Worm (Caenorhabditis elegans) whole organism, L4 larva: ENCODE results near the gene ani-2.

Experiments used
- D1046.2 ChIP-seq: fragments of 200-800 bp; sonication (Bioruptor generic); IDR thresholded peaks from 2 replicates; pipeline ENCODE4 v1.3.6; 2022; ENCODE audit warnings: missing genetic modification characterization, missing compliant biosample characterization
- F37D6.2 ChIP-seq: sonication (generic microtip); optimal IDR thresholded peaks from 2 replicates; lab custom pipeline; 2016; ENCODE audit warnings: mild to moderate bottlenecking, missing genetic modification characterization, missing compliant biosample characterization
- F44E2.7 ChIP-seq: fragments of 200-800 bp; sonication (Bioruptor generic); IDR thresholded peaks from 2 replicates; pipeline ENCODE4 v2.1.2; 2022; ENCODE audit warnings: missing genetic modification characterization, missing compliant biosample characterization
- T20F7.1 ChIP-seq: fragments of 200-800 bp; sonication (Bioruptor generic); optimal IDR thresholded peaks from 2 replicates; lab custom pipeline; 2018; ENCODE audit warnings: mild to moderate bottlenecking, missing genetic modification characterization, missing compliant biosample characterization
- T26A8.4 ChIP-seq: fragments of 200-800 bp; sonication (Bioruptor generic); IDR thresholded peaks from 2 replicates; pipeline ENCODE4 v1.3.6; 2022; ENCODE audit warnings: missing genetic modification characterization, missing compliant biosample characterization
- Y75B8A.6 ChIP-seq: fragments of 200-800 bp; sonication (Bioruptor generic); IDR thresholded peaks from 2 replicates; pipeline ENCODE4 v1.3.6; 2022; ENCODE audit warnings: missing genetic modification reagents, missing genetic modification characterization, missing compliant biosample characterization
- ZK337.2 ChIP-seq: fragments of 200-800 bp; sonication (Bioruptor generic); IDR thresholded peaks from 2 replicates; pipeline ENCODE4 v1.3.6; 2022; ENCODE audit warnings: missing genetic modification reagents, missing genetic modification characterization, missing compliant biosample characterization
- ZK546.5 ChIP-seq, 2 experiments: sonication (generic microtip); optimal IDR thresholded peaks; 2 replicates each; lab custom pipeline; 2017; ENCODE audit warnings: missing biosample characterization in 2 of 2, missing genetic modification characterization in 2 of 2
- aly-2 ChIP-seq: sonication (generic microtip); optimal IDR thresholded peaks from 2 replicates; lab custom pipeline; 2018; ENCODE audit warnings: missing biosample characterization, missing genetic modification characterization
- ama-1 ChIP-seq: fragments of 150-350 bp; optimal IDR thresholded peaks from 2 replicates; lab custom pipeline; 2014; ENCODE audit warnings: inconsistent platforms, mixed read lengths
- attf-4 ChIP-seq: sonication (generic microtip); optimal IDR thresholded peaks from 3 replicates; lab custom pipeline; 2017; ENCODE audit warnings: missing biosample characterization, missing genetic modification characterization
- ceh-20 ChIP-seq: fragments of 200-800 bp; sonication (Bioruptor generic); IDR thresholded peaks from 2 replicates; pipeline ENCODE4 v1.3.6; 2022; ENCODE audit warnings: missing genetic modification reagents, missing genetic modification characterization, missing compliant biosample characterization
- ceh-62 ChIP-seq: sonication (generic microtip); optimal IDR thresholded peaks from 2 replicates; lab custom pipeline; 2017; ENCODE audit warnings: missing biosample characterization, missing genetic modification characterization
- ceh-82 ChIP-seq: sonication (generic microtip); optimal IDR thresholded peaks from 2 replicates; lab custom pipeline; 2017; ENCODE audit warnings: missing biosample characterization, missing genetic modification characterization
- ces-1 ChIP-seq: fragments of 150-350 bp; sonication (generic microtip); optimal IDR thresholded peaks from 4 replicates; lab custom pipeline; 2014; ENCODE audit warnings: missing biosample characterization, missing genetic modification reagents, missing genetic modification characterization
- ctbp-1 ChIP-seq: fragments of 200-800 bp; sonication (Bioruptor generic); IDR thresholded peaks from 2 replicates; pipeline ENCODE4 v1.3.6; 2022; ENCODE audit warnings: missing genetic modification reagents, missing genetic modification characterization, missing compliant biosample characterization
- daf-16 ChIP-seq, 3 experiments: sonication (generic microtip); optimal IDR thresholded peaks; 2 replicates each; lab custom pipeline; 2016 to 2017; ENCODE audit warnings: missing genetic modification characterization in 3 of 3, missing genetic modification reagents in 3 of 3, mild to moderate bottlenecking in 2 of 3, missing compliant biosample characterization in 2 of 3, missing biosample characterization in 1 of 3, moderate library complexity in 1 of 3
- daf-19 ChIP-seq: fragments of 200-800 bp; sonication (Bioruptor generic); conservative IDR thresholded peaks from 2 replicates; pipeline ENCODE4 v1.3.6; 2022; ENCODE audit warnings: missing genetic modification characterization, missing compliant biosample characterization
- dmd-6 ChIP-seq: fragments of 200-800 bp; sonication (Bioruptor generic); IDR thresholded peaks from 2 replicates; pipeline ENCODE4 v1.3.6; 2022; ENCODE audit warnings: missing genetic modification reagents, missing genetic modification characterization, missing compliant biosample characterization
- dve-1 ChIP-seq: sonication (generic microtip); optimal IDR thresholded peaks from 2 replicates; lab custom pipeline; 2017; ENCODE audit warnings: antibody characterized with exemption, mild to moderate bottlenecking, missing genetic modification characterization, missing compliant biosample characterization; ENCODE audit not compliant: insufficient read depth
- egl-27 ChIP-seq: sonication (generic microtip); optimal IDR thresholded peaks from 3 replicates; lab custom pipeline; 2017; ENCODE audit warnings: missing biosample characterization, missing genetic modification reagents, missing genetic modification characterization
- fos-1 ChIP-seq: fragments of 150-350 bp; optimal IDR thresholded peaks from 2 replicates; lab custom pipeline; 2014; ENCODE audit warnings: missing biosample characterization, missing genetic modification characterization
- hlh-30 ChIP-seq: sonication (generic microtip); optimal IDR thresholded peaks from 2 replicates; lab custom pipeline; 2017; ENCODE audit warnings: antibody characterized with exemption, mild to moderate bottlenecking, missing genetic modification characterization, missing compliant biosample characterization; ENCODE audit not compliant: insufficient read depth
- lim-7 ChIP-seq: fragments of 200-800 bp; sonication (Bioruptor generic); IDR thresholded peaks from 2 replicates; pipeline ENCODE4 v1.3.6; 2022; ENCODE audit warnings: missing genetic modification characterization, missing compliant biosample characterization
- lin-1 ChIP-seq: fragments of 200-800 bp; sonication (Bioruptor generic); IDR thresholded peaks from 2 replicates; pipeline ENCODE4 v1.3.6; 2022; ENCODE audit warnings: missing genetic modification reagents, missing genetic modification characterization, missing compliant biosample characterization
- lin-13 ChIP-seq: fragments of 150-350 bp; optimal IDR thresholded peaks from 2 replicates; lab custom pipeline; 2014; ENCODE audit warnings: missing biosample characterization, missing genetic modification reagents, missing genetic modification characterization
- lin-15B ChIP-seq: fragments of 150-350 bp; sonication (generic microtip); optimal IDR thresholded peaks from 3 replicates; lab custom pipeline; 2014; ENCODE audit warnings: missing biosample characterization, missing genetic modification characterization
- lin-29 ChIP-seq: fragments of 200-800 bp; sonication (Bioruptor generic); IDR thresholded peaks from 2 replicates; pipeline ENCODE4 v1.3.6; 2022; ENCODE audit warnings: missing genetic modification reagents, missing genetic modification characterization, missing compliant biosample characterization
- lin-38 ChIP-seq: fragments of 200-800 bp; sonication (Bioruptor generic); IDR thresholded peaks from 2 replicates; pipeline ENCODE4 v1.3.6; 2022; ENCODE audit warnings: missing genetic modification reagents, missing genetic modification characterization, missing compliant biosample characterization
- lsy-2 ChIP-seq, 2 experiments: fragments of 150-350 bp in 1 of 2; sonication (generic microtip) in 1 of 2; optimal IDR thresholded peaks; 2 replicates each; lab custom pipeline; 2014 to 2017; ENCODE audit warnings: missing biosample characterization in 2 of 2, missing genetic modification characterization in 2 of 2
- madf-9 ChIP-seq: fragments of 200-800 bp; sonication (Bioruptor generic); conservative IDR thresholded peaks from 2 replicates; pipeline ENCODE4 v1.3.6; 2022; ENCODE audit warnings: missing genetic modification reagents, missing genetic modification characterization, missing compliant biosample characterization
- mdt-29 ChIP-seq: fragments of 200-800 bp; sonication (Bioruptor generic); IDR thresholded peaks from 2 replicates; pipeline ENCODE4 v1.3.6; 2022; ENCODE audit warnings: missing genetic modification reagents, missing genetic modification characterization, missing compliant biosample characterization
- mep-1 ChIP-seq: fragments of 150-350 bp; sonication (generic microtip); optimal IDR thresholded peaks from 3 replicates; lab custom pipeline; 2014; ENCODE audit warnings: missing biosample characterization, missing genetic modification characterization
- mxl-3 ChIP-seq: fragments of 200-800 bp; sonication (Bioruptor generic); optimal IDR thresholded peaks from 2 replicates; lab custom pipeline; 2018; ENCODE audit warnings: mild to moderate bottlenecking, missing genetic modification characterization, missing compliant biosample characterization
- nhr-10 ChIP-seq: fragments of 150-350 bp; optimal IDR thresholded peaks from 2 replicates; lab custom pipeline; 2014; ENCODE audit warnings: missing biosample characterization, missing genetic modification characterization
- nhr-102 ChIP-seq: sonication (generic microtip); optimal IDR thresholded peaks from 2 replicates; lab custom pipeline; 2016; ENCODE audit warnings: mild to moderate bottlenecking, missing genetic modification characterization, moderate library complexity, missing compliant biosample characterization
- nhr-111 ChIP-seq: fragments of 200-800 bp; sonication (Bioruptor generic); optimal IDR thresholded peaks from 2 replicates; lab custom pipeline; 2018; ENCODE audit warnings: mild to moderate bottlenecking, missing genetic modification characterization, missing compliant biosample characterization
- nhr-237 ChIP-seq: sonication (generic microtip); optimal IDR thresholded peaks from 2 replicates; lab custom pipeline; 2017; ENCODE audit warnings: missing biosample characterization, missing genetic modification characterization
- nhr-28 ChIP-seq: fragments of 150-350 bp; optimal IDR thresholded peaks from 2 replicates; lab custom pipeline; 2014; ENCODE audit warnings: missing biosample characterization, missing genetic modification characterization
- nhr-41 ChIP-seq: fragments of 200-800 bp; sonication (Bioruptor generic); IDR thresholded peaks from 2 replicates; pipeline ENCODE4 v1.3.6; 2022; ENCODE audit warnings: missing genetic modification reagents, missing genetic modification characterization, missing compliant biosample characterization
- nhr-42 ChIP-seq: fragments of 200-800 bp; sonication (Bioruptor generic); IDR thresholded peaks from 2 replicates; pipeline ENCODE4 v1.3.6; 2022; ENCODE audit warnings: missing genetic modification characterization, missing compliant biosample characterization
- nhr-76 ChIP-seq: fragments of 150-350 bp; optimal IDR thresholded peaks from 2 replicates; lab custom pipeline; 2014; ENCODE audit warnings: missing biosample characterization, missing genetic modification characterization
- nhr-77 ChIP-seq: fragments of 150-350 bp; optimal IDR thresholded peaks from 2 replicates; lab custom pipeline; 2014; ENCODE audit warnings: missing biosample characterization, missing genetic modification characterization
- rbr-2 ChIP-seq: sonication (generic microtip); optimal IDR thresholded peaks from 2 replicates; lab custom pipeline; 2016; ENCODE audit warnings: missing genotype, missing genetic modification characterization, missing compliant biosample characterization
- sdz-12 ChIP-seq: fragments of 200-800 bp; sonication (Bioruptor generic); optimal IDR thresholded peaks from 2 replicates; lab custom pipeline; 2018; ENCODE audit warnings: mild to moderate bottlenecking, missing genetic modification characterization, missing compliant biosample characterization
- spr-3 ChIP-seq: fragments of 200-800 bp; sonication (Bioruptor generic); optimal IDR thresholded peaks from 2 replicates; lab custom pipeline; 2018; ENCODE audit warnings: mild to moderate bottlenecking, missing genetic modification characterization, missing compliant biosample characterization
- unc-39 ChIP-seq: sonication (generic microtip); optimal IDR thresholded peaks from 2 replicates; lab custom pipeline; 2017; ENCODE audit warnings: missing biosample characterization, missing genetic modification characterization
- unc-62 ChIP-seq, 3 experiments: fragments of 150-350 bp in 1 of 3; sonication (generic microtip); optimal IDR thresholded peaks in 2 of 3; peaks in 1 of 3; 1 replicate in 1 of 3; 2 replicates in 2 of 3; lab custom pipeline; 2014 to 2017; ENCODE audit warnings: missing biosample characterization in 3 of 3, missing genetic modification characterization in 3 of 3, missing genetic modification reagents in 3 of 3, missing genotype in 1 of 3
- vab-7 ChIP-seq: fragments of 200-800 bp; sonication (Bioruptor generic); IDR thresholded peaks from 2 replicates; pipeline ENCODE4 v1.3.6; 2022; ENCODE audit warnings: missing genetic modification reagents, missing genetic modification characterization, missing compliant biosample characterization
- zag-1 ChIP-seq: fragments of 150-350 bp; optimal IDR thresholded peaks from 2 replicates; lab custom pipeline; 2014; ENCODE audit warnings: missing biosample characterization, missing genetic modification characterization
- zfp-2 ChIP-seq: sonication (generic microtip); optimal IDR thresholded peaks from 2 replicates; lab custom pipeline; 2016; ENCODE audit warnings: mild to moderate bottlenecking, missing genetic modification characterization, missing compliant biosample characterization

The ani-2 gene

ce11 chrII:6348360-6348759 is 16.8 kb downstream of the ani-2 start (continued):
- TF ChIP-seq nhr-77 (peak; percentile 76), Y75B8A.6 (GFP tag; lab: Robert Waterston, UW) (no peak), lin-29 (GFP tag; lab: Robert Waterston, UW) (no peak), sdz-12 (GFP tag; lab: Kevin White, UChicago) (no peak), ZK546.5 (tag; optimal IDR thresholded peaks at IDR 0.05; lab: Kevin White, UChicago) (peak in 1 of 2 experiments; percentile 25), lin-15B (tag; lab: Kevin White, UChicago) (no peak), mxl-3 (GFP tag; lab: Kevin White, UChicago) (peak; percentile 97), dmd-6 (GFP tag; lab: Robert Waterston, UW) (peak; percentile 92), ceh-82 (no peak), D1046.2 (no peak), lim-7 (GFP tag; lab: Robert Waterston, UW) (no peak), daf-19 (GFP tag; lab: Robert Waterston, UW) (no peak), ZK337.2 (GFP tag; lab: Robert Waterston, UW) (no peak), vab-7 (GFP tag; lab: Robert Waterston, UW) (no peak), aly-2 (tag; lab: Kevin White, UChicago) (no peak), zag-1 (tag; lab: Kevin White, UChicago) (no peak), attf-4 (peak; percentile 32), nhr-28 (tag; lab: Kevin White, UChicago) (peak; percentile 85), unc-39 (tag; lab: Kevin White, UChicago) (no peak), nhr-41 (GFP tag; lab: Robert Waterston, UW) (0 out of 2 replicates have a peak, but pooled peaks have one; percentile 13), fos-1 (no peak), T26A8.4 (peak; percentile 79), ces-1 (no peak), T20F7.1 (GFP tag; lab: Kevin White, UChicago) (peak; percentile 51), spr-3 (GFP tag; lab: Kevin White, UChicago) (no peak), egl-27 (no peak), madf-9 (GFP tag; lab: Robert Waterston, UW) (peak; percentile 60), nhr-76 (tag; lab: Kevin White, UChicago) (peak; percentile 11), lin-13 (GFP tag; lab: Kevin White, UChicago) (peak; percentile 85), nhr-10 (tag; lab: Kevin White, UChicago) (peak; percentile 84), ctbp-1 (GFP tag; lab: Robert Waterston, UW) (peak; percentile 79), mep-1 (tag; lab: Kevin White, UChicago) (peak; percentile 89), zfp-2 (no peak), lin-38 (GFP tag; lab: Robert Waterston, UW) (peak; percentile 74), lsy-2 (tag; optimal IDR thresholded peaks at IDR 0.05; lab: Kevin White, UChicago) (peak; percentile 56 to 92), nhr-42 (no peak), mdt-29 (GFP tag; lab: Robert Waterston, UW) (peak; percentile 79; the same call in 1 of the 2 replicates), unc-62 (GFP tag; optimal IDR thresholded peaks at IDR 0.05 in 1 of 2; lab: Kevin White, UChicago) (peak in 1 of 2 experiments; percentile 99), unc-62 (tag; optimal IDR thresholded peaks at IDR 0.05; lab: Kevin White, UChicago) (no peak), F44E2.7 (no peak), hlh-30 (tag; lab: Kevin White, UChicago) (peak; percentile 100), dve-1 (peak; percentile 97), F37D6.2 (tag; lab: Kevin White, UChicago) (peak; percentile 54), nhr-111 (no peak), rbr-2 (tag; lab: Kevin White, UChicago) (peak; percentile 88), nhr-102 (peak; percentile 81), ceh-62 (tag; lab: Kevin White, UChicago) (no peak), ama-1 (lab: Kevin White, UChicago) (peak; percentile 99), nhr-237 (no peak), daf-16 (GFP tag; optimal IDR thresholded peaks at IDR 0.05; lab: Kevin White, UChicago) (peak; percentile 39 to 42), daf-16 (tag; optimal IDR thresholded peaks at IDR 0.05; lab: Kevin White, UChicago) (peak; percentile 88), ceh-20 (GFP tag; lab: Robert Waterston, UW) (peak; percentile 83), lin-1 (GFP tag; lab: Robert Waterston, UW) (peak; percentile 65; the same call in 1 of the 2 replicates)
